Worm (Caenorhabditis elegans) whole organism, L1 larva: Measurements from ENCODE around the gene gst-31.
"Not testable (repeated sequence)": the region's sequence is repeated elsewhere in the genome, so short reads cannot be mapped to it uniquely, and the experiment has no call there.

Experiments used
- C34B4.2 ChIP-seq: sonication (generic microtip); optimal IDR thresholded peaks from 2 replicates; lab custom pipeline; 2017; ENCODE audit warnings: mild to moderate bottlenecking, missing genetic modification characterization, missing compliant biosample characterization
- aha-1 ChIP-seq: fragments of 150-350 bp; optimal IDR thresholded peaks from 2 replicates; lab custom pipeline; 2014; ENCODE audit warnings: missing biosample characterization, missing genetic modification characterization
- ama-1 ChIP-seq: fragments of 150-350 bp; optimal IDR thresholded peaks from 2 replicates; lab custom pipeline; 2014
- blmp-1 ChIP-seq: fragments of 150-350 bp; optimal IDR thresholded peaks from 2 replicates; lab custom pipeline; 2014; ENCODE audit warnings: missing biosample characterization, missing genetic modification characterization
- ceh-63 ChIP-seq: fragments of 200-800 bp; sonication (Bioruptor generic); optimal IDR thresholded peaks from 2 replicates; lab custom pipeline; 2018; ENCODE audit warnings: mild to moderate bottlenecking, missing genetic modification characterization, missing compliant biosample characterization
- ceh-8 ChIP-seq: fragments of 200-800 bp; sonication (Bioruptor generic); optimal IDR thresholded peaks from 2 replicates; lab custom pipeline; 2018; ENCODE audit warnings: mild to moderate bottlenecking, missing genetic modification characterization, moderate library complexity, missing compliant biosample characterization
- ceh-82 ChIP-seq, 3 experiments: fragments of 150-350 bp in 1 of 3; sonication (generic microtip) in 2 of 3; optimal IDR thresholded peaks; 2 replicates each; lab custom pipeline; 2014 to 2017; ENCODE audit warnings: missing biosample characterization in 3 of 3, missing genetic modification characterization in 3 of 3
- ceh-90 ChIP-seq: sonication (generic microtip); optimal IDR thresholded peaks from 2 replicates; lab custom pipeline; 2016; ENCODE audit warnings: missing genetic modification characterization, missing compliant biosample characterization
- ces-1 ChIP-seq: fragments of 150-350 bp; optimal IDR thresholded peaks from 2 replicates; lab custom pipeline; 2014; ENCODE audit warnings: missing biosample characterization, missing genetic modification reagents, missing genetic modification characterization
- dpl-1 ChIP-seq, 3 experiments: fragments of 150-350 bp in 2 of 3; sonication (generic microtip) in 1 of 3; optimal IDR thresholded peaks; 2 replicates each; lab custom pipeline; 2014 to 2017; ENCODE audit warnings: missing biosample characterization in 3 of 3, missing genetic modification characterization in 3 of 3, missing genetic modification reagents in 3 of 3
- dsc-1 ChIP-seq: sonication (generic microtip); optimal IDR thresholded peaks from 2 replicates; lab custom pipeline; 2016; ENCODE audit warnings: mild to moderate bottlenecking, missing genetic modification characterization, missing compliant biosample characterization
- efl-1 ChIP-seq, 4 experiments: fragments of 150-350 bp; optimal IDR thresholded peaks in 3 of 4; peaks in 1 of 4; 1 replicate in 1 of 4; 2 replicates in 3 of 4; lab custom pipeline; 2014; ENCODE audit warnings: missing biosample characterization in 2 of 4, missing genetic modification characterization in 2 of 4, missing genetic modification reagents in 2 of 4
- hlh-4 ChIP-seq: sonication (generic microtip); optimal IDR thresholded peaks from 2 replicates; lab custom pipeline; 2016; ENCODE audit warnings: mild to moderate bottlenecking, missing genetic modification characterization, missing compliant biosample characterization
- hpl-2 ChIP-seq: fragments of 150-350 bp; optimal IDR thresholded peaks from 2 replicates; lab custom pipeline; 2014; ENCODE audit warnings: missing biosample characterization, missing genetic modification reagents, missing genetic modification characterization
- irx-1 ChIP-seq: sonication (generic microtip); optimal IDR thresholded peaks from 2 replicates; lab custom pipeline; 2016; ENCODE audit warnings: missing genetic modification characterization, missing compliant biosample characterization
- lin-13 ChIP-seq: fragments of 150-350 bp; optimal IDR thresholded peaks from 2 replicates; lab custom pipeline; 2014; ENCODE audit warnings: missing biosample characterization, missing genetic modification reagents, missing genetic modification characterization
- lin-39 ChIP-seq: fragments of 150-350 bp; optimal IDR thresholded peaks from 2 replicates; lab custom pipeline; 2014; ENCODE audit warnings: missing biosample characterization, missing genetic modification reagents, missing genetic modification characterization
- mab-9 ChIP-seq: fragments of 200-800 bp; sonication (Bioruptor generic); IDR thresholded peaks from 2 replicates; pipeline ENCODE4 v1.3.6; 2022; ENCODE audit warnings: missing genetic modification reagents, missing genetic modification characterization, missing compliant biosample characterization
- nhr-11 ChIP-seq: fragments of 150-350 bp; optimal IDR thresholded peaks from 2 replicates; lab custom pipeline; 2014; ENCODE audit warnings: missing biosample characterization, missing genetic modification characterization
- nhr-12 ChIP-seq: sonication (generic microtip); optimal IDR thresholded peaks from 2 replicates; lab custom pipeline; 2017; ENCODE audit warnings: missing biosample characterization, missing genetic modification characterization
- nhr-237 ChIP-seq: fragments of 150-350 bp; optimal IDR thresholded peaks from 2 replicates; lab custom pipeline; 2014; ENCODE audit warnings: missing biosample characterization, missing genetic modification characterization
- nhr-28 ChIP-seq: fragments of 150-350 bp; optimal IDR thresholded peaks from 2 replicates; lab custom pipeline; 2014; ENCODE audit warnings: missing biosample characterization, missing genetic modification characterization
- nhr-71 ChIP-seq: sonication (generic microtip); optimal IDR thresholded peaks from 2 replicates; lab custom pipeline; 2016; ENCODE audit warnings: mild to moderate bottlenecking, missing genetic modification characterization, moderate library complexity, missing compliant biosample characterization
- nhr-76 ChIP-seq: sonication (generic microtip); optimal IDR thresholded peaks from 2 replicates; lab custom pipeline; 2017; ENCODE audit warnings: missing biosample characterization, missing genetic modification characterization
- nhr-77 ChIP-seq: fragments of 150-350 bp; optimal IDR thresholded peaks from 2 replicates; lab custom pipeline; 2014; ENCODE audit warnings: missing biosample characterization, missing genetic modification characterization
- nhr-84 ChIP-seq: sonication (generic microtip); optimal IDR thresholded peaks from 2 replicates; lab custom pipeline; 2017; ENCODE audit warnings: missing biosample characterization, missing genetic modification characterization
- nhr-90 ChIP-seq: sonication (generic microtip); optimal IDR thresholded peaks from 2 replicates; lab custom pipeline; 2016; ENCODE audit warnings: mild to moderate bottlenecking, missing genetic modification characterization, missing compliant biosample characterization; ENCODE audit not compliant: poor library complexity
- sox-4 ChIP-seq: sonication (generic microtip); optimal IDR thresholded peaks from 2 replicates; lab custom pipeline; 2016; ENCODE audit warnings: missing genetic modification characterization, missing compliant biosample characterization
- swsn-7 ChIP-seq: sonication (generic microtip); optimal IDR thresholded peaks from 2 replicates; lab custom pipeline; 2016; ENCODE audit warnings: missing genetic modification characterization, missing compliant biosample characterization
- tlp-1 ChIP-seq: fragments of 150-350 bp; optimal IDR thresholded peaks from 2 replicates; lab custom pipeline; 2014; ENCODE audit warnings: missing biosample characterization, missing genetic modification characterization
- unc-30 ChIP-seq: sonication (generic microtip); optimal IDR thresholded peaks from 2 replicates; lab custom pipeline; 2017; ENCODE audit warnings: missing biosample characterization, missing genetic modification characterization
- unc-62 ChIP-seq: fragments of 150-350 bp; optimal IDR thresholded peaks from 2 replicates; lab custom pipeline; 2014; ENCODE audit warnings: missing biosample characterization, missing genetic modification reagents, missing genetic modification characterization
- vab-15 ChIP-seq: sonication (generic microtip); optimal IDR thresholded peaks from 2 replicates; lab custom pipeline; 2017; ENCODE audit warnings: missing genotype, mild to moderate bottlenecking, missing genetic modification characterization, missing compliant biosample characterization
- zip-4 ChIP-seq: fragments of 200-800 bp; sonication (Bioruptor generic); optimal IDR thresholded peaks from 2 replicates; lab custom pipeline; 2018; ENCODE audit warnings: mild to moderate bottlenecking, missing genetic modification characterization, moderate library complexity, missing compliant biosample characterization
- ztf-4 ChIP-seq: fragments of 150-350 bp; optimal IDR thresholded peaks from 2 replicates; lab custom pipeline; 2014; ENCODE audit warnings: missing biosample characterization, missing genetic modification characterization

Gene gst-31

DNA sequence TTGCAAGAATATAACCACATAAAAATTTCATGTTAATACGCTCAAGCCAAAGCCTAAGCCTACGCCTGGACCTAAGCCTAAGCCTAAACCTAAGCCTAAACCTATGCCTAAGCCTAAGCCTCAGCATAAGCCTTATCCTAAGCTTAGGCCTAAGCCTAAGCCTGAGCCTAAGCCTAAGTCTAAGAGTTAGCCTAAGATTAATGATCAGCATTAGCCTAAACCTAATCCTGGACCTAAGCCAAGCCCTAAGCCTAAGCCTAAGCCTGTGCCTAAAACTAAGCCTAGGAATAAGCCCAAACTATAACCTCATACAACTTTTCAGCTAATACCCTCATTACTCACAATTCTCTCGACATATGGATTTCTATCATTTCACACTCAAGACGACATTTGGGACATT is 16.4 kb downstream of the gst-31 start:
- no peak for TF ChIP-seq efl-1 (optimal IDR thresholded peaks at IDR 0.05; lab: Kevin White, UChicago)
- TF ChIP-seq efl-1 (GFP tag; optimal IDR thresholded peaks at IDR 0.05 in 1 of 2; lab: Kevin White, UChicago): peak in 1 of 2 experiments; percentile 59
- no peak for TF ChIP-seq nhr-11 (tag; lab: Kevin White, UChicago)

DNA sequence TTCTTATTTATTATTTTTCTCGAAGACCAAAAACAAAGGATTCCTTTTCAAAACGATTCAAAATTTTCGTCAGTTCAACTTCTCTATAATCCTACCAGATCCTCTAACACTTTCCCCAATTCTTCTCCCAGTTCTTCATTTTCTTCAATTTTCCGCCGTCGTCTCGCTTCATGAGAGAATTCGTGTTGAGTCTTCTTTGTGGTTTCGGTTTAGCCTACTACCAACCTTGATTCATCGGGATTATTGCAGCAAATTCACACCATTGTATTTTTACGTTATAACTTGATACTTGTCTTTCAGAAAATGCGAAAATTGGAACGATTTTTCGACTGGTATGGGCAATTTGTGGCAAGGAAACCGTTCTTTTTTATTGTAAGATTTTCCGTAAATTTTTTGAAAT is 16.9 kb downstream of the gst-31 start, which contains the start of gene ptr-20:
Gene ptr-20, plus strand, starts transcription at position 301 of the 400 bp plus-strand sequence.
- no peak for TF ChIP-seq nhr-11 (tag; lab: Kevin White, UChicago)
- TF ChIP-seq dsc-1: no peak

DNA sequence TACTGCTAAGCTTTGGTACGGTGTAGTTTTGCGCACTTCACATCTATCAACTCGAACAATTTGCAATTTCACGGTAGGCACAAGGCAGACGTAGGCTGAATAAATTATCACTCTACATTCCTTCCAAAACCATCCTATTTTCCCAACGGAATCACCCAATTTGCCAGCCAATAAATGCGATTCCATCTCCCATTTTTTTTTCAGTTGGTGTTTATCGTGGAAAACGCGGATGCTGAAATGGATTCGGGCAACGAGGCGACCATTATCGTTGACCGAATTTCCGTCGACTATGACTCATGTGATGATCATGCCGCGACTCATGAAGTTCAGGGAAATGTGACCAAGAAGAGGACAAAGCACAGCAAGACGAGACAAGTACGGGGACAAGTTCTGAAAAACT is 26.3 kb downstream of the gst-31 start:
- TF ChIP-seq aha-1 (tag; lab: Kevin White, UChicago): no peak
- no peak for TF ChIP-seq dpl-1 (GFP tag; optimal IDR thresholded peaks at IDR 0.05; lab: Kevin White, UChicago)
- no peak for TF ChIP-seq nhr-77 (tag; lab: Kevin White, UChicago)
- no peak for TF ChIP-seq hpl-2 (GFP tag; lab: Kevin White, UChicago)
- no peak for TF ChIP-seq zip-4 (GFP tag; lab: Kevin White, UChicago)
- TF ChIP-seq unc-30 (tag; lab: Kevin White, UChicago): no peak
- TF ChIP-seq ceh-8 (GFP tag; lab: Kevin White, UChicago): no peak
- no peak for TF ChIP-seq irx-1 (tag; lab: Kevin White, UChicago)
- no peak for TF ChIP-seq unc-62
- TF ChIP-seq nhr-71 (tag; lab: Kevin White, UChicago): no peak
- TF ChIP-seq mab-9 (GFP tag; lab: Robert Waterston, UW): no peak
- no peak for TF ChIP-seq nhr-12 (tag; lab: Kevin White, UChicago)
- no peak for TF ChIP-seq vab-15 (tag; lab: Kevin White, UChicago)

DNA sequence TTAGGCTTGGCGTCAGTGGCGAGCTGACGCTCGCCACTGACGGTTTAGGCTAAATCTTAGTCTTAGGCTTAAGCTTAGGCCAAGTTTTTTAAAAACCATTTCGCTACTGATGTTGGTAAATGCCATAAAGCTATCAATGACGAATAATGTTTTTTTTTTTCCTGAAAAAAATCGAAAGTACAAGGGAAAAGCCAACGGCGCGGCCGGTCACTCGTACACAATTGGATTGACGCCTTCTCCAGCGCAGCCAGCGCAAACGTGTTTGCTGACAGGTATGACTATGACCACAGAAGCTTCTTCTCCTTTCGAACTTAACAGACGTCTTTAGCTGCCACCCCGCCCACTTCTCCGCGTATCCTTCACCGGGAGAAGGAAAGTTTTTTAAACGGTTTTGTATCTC is 29.2 kb downstream of the gst-31 start, which contains the start of gene Y53F4B.27:
Gene Y53F4B.27, plus strand, starts transcription at position 301 of the 400 bp plus-strand sequence.
- TF ChIP-seq ceh-90 (tag; lab: Kevin White, UChicago) (no peak), blmp-1 (peak; percentile 63)

- TF ChIP-seq ceh-63 (no peak), ztf-4 (tag; lab: Kevin White, UChicago) (no peak), ces-1 (GFP tag; lab: Kevin White, UChicago) (no peak), efl-1 (optimal IDR thresholded peaks at IDR 0.05; lab: Kevin White, UChicago) (no peak), efl-1 (GFP tag; optimal IDR thresholded peaks at IDR 0.05 in 1 of 2; lab: Kevin White, UChicago) (peak in 1 of 2 experiments; percentile 90), tlp-1 (tag; lab: Kevin White, UChicago) (no peak)
These were observed 31.0 kb downstream of the gst-31 start for ce11 chrII:15143729-15144128.

DNA sequence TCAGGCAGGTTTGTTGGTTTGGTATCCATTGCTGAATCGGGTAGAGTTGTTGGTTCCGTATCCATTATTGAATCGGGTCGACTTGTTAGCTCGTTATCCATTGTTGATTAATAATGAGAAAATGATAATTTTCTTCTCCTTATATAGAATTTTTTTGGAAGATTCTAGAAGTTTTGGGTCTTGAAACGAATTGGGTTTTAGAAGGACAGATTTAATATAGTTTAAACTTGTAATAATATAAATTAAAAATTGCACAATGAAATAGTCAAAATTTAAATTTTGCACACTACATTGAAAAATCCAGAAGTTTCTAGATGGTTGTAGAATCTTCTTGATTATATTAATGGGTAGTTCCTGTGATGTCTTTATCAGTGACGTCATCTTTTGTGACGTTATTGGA is 33.9 kb downstream of the gst-31 start, which contains the start of gene Y53F4B.26:
Gene Y53F4B.26, minus strand, starts transcription at position 101 of the 400 bp plus-strand sequence.
- not testable (repeated sequence) for TF ChIP-seq lin-39 (tag; lab: Kevin White, UChicago); ceh-82 (tag; optimal IDR thresholded peaks at IDR 0.05; lab: Kevin White, UChicago); nhr-76 (tag; lab: Kevin White, UChicago)
- TF ChIP-seq, all 84 proteins: peak for 0; not testable (repeated sequence) for 84

DNA sequence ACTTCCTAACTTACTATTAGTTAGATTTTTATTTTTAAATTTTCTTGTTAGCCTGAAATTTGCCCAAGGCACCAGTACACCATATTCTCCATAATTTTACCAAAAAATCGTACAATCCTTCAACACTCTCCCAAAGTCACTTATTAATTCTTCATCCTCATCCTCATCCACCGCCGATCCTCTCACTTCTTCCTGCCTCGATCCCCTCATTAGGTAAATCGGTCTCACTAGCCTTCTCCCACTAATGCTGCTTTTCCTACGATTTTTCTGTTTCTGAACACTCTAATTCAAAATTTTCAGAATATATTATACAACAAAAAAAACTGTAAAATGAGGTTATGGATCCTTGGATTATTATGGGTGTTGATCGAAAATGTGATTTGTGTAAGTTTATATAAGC is 38.9 kb downstream of the gst-31 start, which contains the start of gene Y53F4B.25:
Gene Y53F4B.25, plus strand, starts transcription at position 301 of the 400 bp plus-strand sequence.
- TF ChIP-seq hlh-4 (tag; lab: Kevin White, UChicago): no peak
- TF ChIP-seq ama-1: no peak
- no peak for TF ChIP-seq swsn-7
- TF ChIP-seq sox-4 (tag; lab: Kevin White, UChicago): no peak
- no peak for TF ChIP-seq nhr-84 (tag; lab: Kevin White, UChicago)
- no peak for TF ChIP-seq nhr-90 (tag; lab: Kevin White, UChicago)
- TF ChIP-seq nhr-237 (tag; lab: Kevin White, UChicago): no peak
- no peak for TF ChIP-seq nhr-28 (tag; lab: Kevin White, UChicago)
- no peak for TF ChIP-seq lin-13 (GFP tag; lab: Kevin White, UChicago)
- no peak for TF ChIP-seq nhr-71 (tag; lab: Kevin White, UChicago)
- no peak for TF ChIP-seq C34B4.2 (tag; lab: Kevin White, UChicago)
- TF ChIP-seq, all 84 proteins: peak for 0
